Worm (Caenorhabditis elegans) whole organism, early embryonic: ENCODE measurements around the gene cdf-2.

Experiments
- F13C5.2 ChIP-seq: sonication (generic microtip); optimal IDR thresholded peaks from 2 replicates; lab custom pipeline; 2017; ENCODE audit warnings: mild to moderate bottlenecking, missing genetic modification characterization, inconsistent platforms, missing compliant biosample characterization
- aly-1 ChIP-seq: sonication (generic microtip); optimal IDR thresholded peaks from 2 replicates; lab custom pipeline; 2016; ENCODE audit warnings: missing genetic modification characterization, missing compliant biosample characterization
- ama-1 ChIP-seq: fragments of 150-350 bp; optimal IDR thresholded peaks from 2 replicates; lab custom pipeline; 2014
- ceh-36 ChIP-seq: sonication (generic microtip); optimal IDR thresholded peaks from 2 replicates; lab custom pipeline; 2016; ENCODE audit warnings: missing genetic modification characterization, inconsistent platforms, missing compliant biosample characterization
- hmbx-1 ChIP-seq: sonication (generic microtip); optimal IDR thresholded peaks from 2 replicates; lab custom pipeline; 2016; ENCODE audit warnings: mild to moderate bottlenecking, missing genetic modification characterization, missing compliant biosample characterization
- pes-1 ChIP-seq: fragments of 200-800 bp; sonication (Bioruptor generic); IDR thresholded peaks from 2 replicates; pipeline ENCODE4 v1.3.6; 2022; ENCODE audit warnings: missing genetic modification reagents, missing genetic modification characterization, missing compliant biosample characterization
- scrt-1 ChIP-seq: fragments of 200-800 bp; sonication (Bioruptor generic); IDR thresholded peaks from 2 replicates; pipeline ENCODE4 v1.3.6; 2022; ENCODE audit warnings: missing genetic modification characterization, missing compliant biosample characterization
- tbx-11 ChIP-seq: fragments of 200-800 bp; sonication (Bioruptor generic); IDR thresholded peaks from 2 replicates; pipeline ENCODE4 v1.3.6; 2022; ENCODE audit warnings: missing genetic modification characterization, missing compliant biosample characterization
- tbx-37 ChIP-seq: fragments of 200-800 bp; sonication (Bioruptor generic); conservative IDR thresholded peaks from 2 replicates; pipeline ENCODE4 v1.3.6; 2022; ENCODE audit warnings: missing genetic modification reagents, missing genetic modification characterization, missing compliant biosample characterization

DNA sequence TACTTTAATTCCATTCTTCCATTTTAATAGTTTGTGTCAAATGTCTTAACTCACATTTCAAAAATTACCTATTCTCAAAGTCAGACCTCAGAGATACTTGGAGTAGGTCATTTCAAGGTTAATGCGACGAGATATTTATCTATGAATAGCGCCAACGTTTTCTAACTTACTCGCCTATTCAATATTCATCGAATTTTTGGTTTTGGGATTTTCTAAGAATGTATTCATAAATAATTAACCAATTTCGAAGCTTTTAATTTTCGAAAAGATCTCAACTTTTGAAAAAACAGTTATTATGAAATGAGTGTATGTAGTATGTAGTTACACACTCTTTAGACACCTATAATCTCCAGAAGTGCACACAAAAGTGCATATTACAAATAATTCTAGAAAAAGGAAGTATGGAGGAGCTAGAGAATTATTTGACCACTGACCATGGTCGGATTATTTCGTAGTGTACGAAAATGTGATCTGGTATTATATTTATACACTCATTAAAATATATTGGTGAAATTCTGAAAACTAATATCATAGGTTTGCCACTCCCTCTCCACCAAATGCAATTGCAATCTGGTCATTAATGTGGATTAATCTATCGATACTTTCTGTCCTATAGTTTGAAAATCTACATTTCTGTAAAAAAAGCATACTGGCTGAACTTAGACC is 45.9 kb upstream of the cdf-2 start:
- no peak for TF ChIP-seq tbx-11 (GFP tag; lab: Robert Waterston, UW)
- no peak for TF ChIP-seq aly-1 (tag; lab: Kevin White, UChicago)
- TF ChIP-seq tbx-37 (GFP tag; lab: Robert Waterston, UW), result no peak
- no peak for TF ChIP-seq scrt-1 (GFP tag; lab: Robert Waterston, UW)
- TF ChIP-seq hmbx-1 (tag; lab: Kevin White, UChicago), result no peak
- TF ChIP-seq pes-1 (GFP tag; lab: Robert Waterston, UW), result no peak
- TF ChIP-seq ama-1 (lab: Kevin White, UChicago), result no peak
- no peak for TF ChIP-seq F13C5.2
- no peak for TF ChIP-seq ceh-36 (tag; lab: Kevin White, UChicago)
